Fruit fly (Drosophila melanogaster) whole organism: ENCODE results near the gene Tyler.

Source experiments
- CG8478 ChIP-seq: fragments of >200 bp; optimal IDR thresholded peaks from 2 replicates; lab custom pipeline; 2018; ENCODE audit warnings: inconsistent platforms
- Dll ChIP-seq: fragments of >200 bp; optimal IDR thresholded peaks from 2 replicates; lab custom pipeline; 2017
- EcR ChIP-seq, 2 experiments: fragments of >200 bp; optimal IDR thresholded peaks; 2 replicates each; lab custom pipeline; 2017; ENCODE audit warnings: missing biosample characterization in 2 of 2, missing genetic modification characterization in 2 of 2, missing genetic modification reagents in 2 of 2
- pan ChIP-seq: fragments of >200 bp; optimal IDR thresholded peaks from 2 replicates; lab custom pipeline; 2017
- psq ChIP-seq: fragments of >200 bp; optimal IDR thresholded peaks from 2 replicates; lab custom pipeline; 2017
- usp ChIP-seq: fragments of >200 bp; optimal IDR thresholded peaks from 2 replicates; lab custom pipeline; 2017; ENCODE audit warnings: missing biosample characterization, missing genetic modification characterization, mixed read lengths

dm6 chrX:19613473-19613872 is 2.1 kb downstream of the Tyler start:
- TF ChIP-seq psq (lab: Kevin White, UChicago) (no peak), pan (lab: Kevin White, UChicago) (no peak), CG8478 (lab: Kevin White, UChicago) (no peak), Dll (lab: Kevin White, UChicago) (no peak), usp (GFP tag; lab: Kevin White, UChicago) (no peak), EcR (GFP tag; optimal IDR thresholded peaks at IDR 0.05; lab: Kevin White, UChicago) (no peak)
